Worm (Caenorhabditis elegans) whole organism, early embryonic: ENCODE measurements around the gene ldh-1.

Source experiments
- ama-1 ChIP-seq: fragments of 150-350 bp; optimal IDR thresholded peaks from 2 replicates; lab custom pipeline; 2014
- ceh-36 ChIP-seq: sonication (generic microtip); optimal IDR thresholded peaks from 2 replicates; lab custom pipeline; 2016; ENCODE audit warnings: missing genetic modification characterization, inconsistent platforms, missing compliant biosample characterization
- hmbx-1 ChIP-seq: sonication (generic microtip); optimal IDR thresholded peaks from 2 replicates; lab custom pipeline; 2016; ENCODE audit warnings: mild to moderate bottlenecking, missing genetic modification characterization, missing compliant biosample characterization
- hmg-4 ChIP-seq: fragments of 200-800 bp; sonication (Bioruptor generic); optimal IDR thresholded peaks from 2 replicates; lab custom pipeline; 2018; ENCODE audit warnings: mild to moderate bottlenecking, missing genetic modification characterization, missing compliant biosample characterization
- hnd-1 ChIP-seq: sonication (generic microtip); optimal IDR thresholded peaks from 2 replicates; lab custom pipeline; 2016; ENCODE audit warnings: missing genetic modification characterization, missing compliant biosample characterization
- sea-1 ChIP-seq: fragments of 200-800 bp; sonication (Bioruptor generic); conservative IDR thresholded peaks from 2 replicates; pipeline ENCODE4 v1.3.6; 2022; ENCODE audit warnings: missing genetic modification characterization, missing compliant biosample characterization
- tra-4 ChIP-seq: sonication (generic microtip); optimal IDR thresholded peaks from 2 replicates; lab custom pipeline; 2017; ENCODE audit warnings: missing genetic modification characterization, missing compliant biosample characterization

- TF ChIP-seq hmg-4 (GFP tag; lab: Kevin White, UChicago): no peak
- TF ChIP-seq sea-1 (GFP tag; lab: Robert Waterston, UW): no peak
- no peak for TF ChIP-seq ceh-36
- no peak for TF ChIP-seq tra-4 (tag; lab: Kevin White, UChicago)
- no peak for TF ChIP-seq hnd-1
- TF ChIP-seq ama-1: no peak
- no peak for TF ChIP-seq hmbx-1 (tag; lab: Kevin White, UChicago)
Measured at ce11 chrII:11695945-11696270, 28.1 kb upstream of the ldh-1 start, which contains the start of gene xpf-1.
